Worm (Caenorhabditis elegans) whole organism, L1 larva: ENCODE measurements around the gene K06A4.6.

Experiments
- aha-1 ChIP-seq: fragments of 150-350 bp; optimal IDR thresholded peaks from 2 replicates; lab custom pipeline; 2014; ENCODE audit warnings: missing biosample characterization, missing genetic modification characterization
- alr-1 ChIP-seq: fragments of 200-800 bp; sonication (Bioruptor generic); optimal IDR thresholded peaks from 2 replicates; lab custom pipeline; 2018; ENCODE audit warnings: borderline replicate concordance, mild to moderate bottlenecking, missing genetic modification characterization, missing compliant biosample characterization
- aly-2 ChIP-seq: fragments of 150-350 bp; optimal IDR thresholded peaks from 2 replicates; lab custom pipeline; 2014; ENCODE audit warnings: missing biosample characterization, missing genetic modification characterization
- blmp-1 ChIP-seq: fragments of 150-350 bp; optimal IDR thresholded peaks from 2 replicates; lab custom pipeline; 2014; ENCODE audit warnings: missing biosample characterization, missing genetic modification characterization
- egl-13 ChIP-seq: sonication (generic microtip); optimal IDR thresholded peaks from 2 replicates; lab custom pipeline; 2016; ENCODE audit warnings: missing genotype, missing genetic modification reagents, missing genetic modification characterization, missing compliant biosample characterization
- egl-27 ChIP-seq, 2 experiments: fragments of 150-350 bp in 1 of 2; sonication (generic microtip); optimal IDR thresholded peaks; 3 replicates each; lab custom pipeline; 2017 to 2018; ENCODE audit warnings: missing biosample characterization in 2 of 2, missing genetic modification characterization in 2 of 2, missing genetic modification reagents in 2 of 2
- lsy-2 ChIP-seq, 2 experiments: fragments of 150-350 bp; optimal IDR thresholded peaks; 2 replicates each; lab custom pipeline; 2014; ENCODE audit warnings: missing biosample characterization in 2 of 2, missing genetic modification characterization in 2 of 2
- mep-1 ChIP-seq: fragments of 150-350 bp; optimal IDR thresholded peaks from 2 replicates; lab custom pipeline; 2014; ENCODE audit warnings: missing biosample characterization, missing genetic modification characterization
- nhr-20 ChIP-seq: sonication (generic microtip); optimal IDR thresholded peaks from 2 replicates; lab custom pipeline; 2016; ENCODE audit warnings: mild to moderate bottlenecking, missing genetic modification characterization, missing compliant biosample characterization
- tlp-1 ChIP-seq: fragments of 150-350 bp; optimal IDR thresholded peaks from 2 replicates; lab custom pipeline; 2014; ENCODE audit warnings: missing biosample characterization, missing genetic modification characterization

ce11 chrV:9496742-9497141 is 16.3 kb upstream of the K06A4.6 start, which contains the start of gene gsnl-1:
- TF ChIP-seq aly-2 (tag; lab: Kevin White, UChicago) (no peak), nhr-20 (tag; lab: Kevin White, UChicago) (no peak), egl-27 (tag; optimal IDR thresholded peaks at IDR 0.05; lab: Kevin White, UChicago) (no peak), mep-1 (tag; lab: Kevin White, UChicago) (no peak), tlp-1 (tag; lab: Kevin White, UChicago) (no peak), alr-1 (no peak), aha-1 (tag; lab: Kevin White, UChicago) (no peak), blmp-1 (no peak), egl-13 (tag; lab: Kevin White, UChicago) (no peak), lsy-2 (tag; optimal IDR thresholded peaks at IDR 0.05; lab: Kevin White, UChicago) (no peak)
